Fruit fly (Drosophila melanogaster) S2 (cell line): ENCODE results near the gene X11L.

Source experiments
- CG8478 ChIP-seq: fragments of >200 bp; optimal IDR thresholded peaks from 2 replicates; lab custom pipeline; 2018
- CTCF ChIP-seq, 2 experiments: fragments of >200 bp; optimal IDR thresholded peaks; 2 replicates each; lab custom pipeline; 2018

- TF ChIP-seq CG8478 (lab: Kevin White, UChicago), result no peak
- TF ChIP-seq CTCF (optimal IDR thresholded peaks at IDR 0.05; lab: Kevin White, UChicago), result no peak
These were observed 36.6 kb downstream of the X11L start, which contains the start of the genes CG8289 and CG5800 for dm6 chrX:17636001-17636400.
